Worm (Caenorhabditis elegans) whole organism, late embryonic: ENCODE measurements around the gene W02B12.12.

Source experiments
- C08G9.2 ChIP-seq: sonication (generic microtip); optimal IDR thresholded peaks from 2 replicates; lab custom pipeline; 2016; ENCODE audit warnings: mild to moderate bottlenecking, missing genetic modification characterization, moderate library complexity, missing compliant biosample characterization
- C38D4.7 ChIP-seq: fragments of 200-800 bp; sonication (Bioruptor generic); optimal IDR thresholded peaks from 2 replicates; lab custom pipeline; 2018; ENCODE audit warnings: mild to moderate bottlenecking, missing genetic modification characterization, moderate library complexity, missing compliant biosample characterization
- K09A11.1 ChIP-seq: sonication (generic microtip); optimal IDR thresholded peaks from 2 replicates; lab custom pipeline; 2017; ENCODE audit warnings: antibody characterized with exemption, mild to moderate bottlenecking, missing genetic modification characterization, missing compliant biosample characterization; ENCODE audit not compliant: insufficient read depth
- ama-1 ChIP-seq: fragments of 150-350 bp; optimal IDR thresholded peaks from 2 replicates; lab custom pipeline; 2014
- ceh-18 ChIP-seq: sonication (generic microtip); optimal IDR thresholded peaks from 2 replicates; lab custom pipeline; 2016; ENCODE audit warnings: missing genetic modification characterization, missing compliant biosample characterization
- ceh-19 ChIP-seq: fragments of 200-800 bp; sonication (Bioruptor generic); optimal IDR thresholded peaks from 2 replicates; lab custom pipeline; 2018; ENCODE audit warnings: mild to moderate bottlenecking, missing genetic modification characterization, missing compliant biosample characterization
- ceh-22 ChIP-seq: sonication (generic microtip); optimal IDR thresholded peaks from 2 replicates; lab custom pipeline; 2017; ENCODE audit warnings: missing biosample characterization, missing genetic modification characterization
- ceh-24 ChIP-seq: sonication (generic microtip); optimal IDR thresholded peaks from 2 replicates; lab custom pipeline; 2016; ENCODE audit warnings: mild to moderate bottlenecking, missing genetic modification characterization, missing compliant biosample characterization
- ceh-34 ChIP-seq: sonication (generic microtip); optimal IDR thresholded peaks from 2 replicates; lab custom pipeline; 2016; ENCODE audit warnings: mild to moderate bottlenecking, missing genetic modification characterization, missing compliant biosample characterization
- ceh-48 ChIP-seq: sonication (generic microtip); optimal IDR thresholded peaks from 2 replicates; lab custom pipeline; 2016; ENCODE audit warnings: missing genetic modification characterization, inconsistent platforms, missing compliant biosample characterization
- ceh-6 ChIP-seq: fragments of 200-800 bp; sonication (Bioruptor generic); optimal IDR thresholded peaks from 2 replicates; lab custom pipeline; 2018; ENCODE audit warnings: mild to moderate bottlenecking, missing genetic modification characterization, missing compliant biosample characterization
- dve-1 ChIP-seq: sonication (generic microtip); optimal IDR thresholded peaks from 2 replicates; lab custom pipeline; 2017; ENCODE audit warnings: antibody characterized with exemption, mild to moderate bottlenecking, missing genetic modification characterization, missing compliant biosample characterization
- elt-2 ChIP-seq: sonication (generic microtip); optimal IDR thresholded peaks from 2 replicates; lab custom pipeline; 2016; ENCODE audit warnings: missing genetic modification reagents, missing genetic modification characterization, missing compliant biosample characterization
- elt-4 ChIP-seq: sonication (generic microtip); optimal IDR thresholded peaks from 2 replicates; lab custom pipeline; 2016; ENCODE audit warnings: missing genetic modification characterization, missing compliant biosample characterization
- ets-4 ChIP-seq: sonication (generic microtip); optimal IDR thresholded peaks from 2 replicates; lab custom pipeline; 2016; ENCODE audit warnings: missing genetic modification characterization, missing compliant biosample characterization
- eyg-1 ChIP-seq: sonication (generic microtip); optimal IDR thresholded peaks from 2 replicates; lab custom pipeline; 2016; ENCODE audit warnings: missing genotype, missing genetic modification characterization, missing compliant biosample characterization
- fax-1 ChIP-seq: sonication (generic microtip); optimal IDR thresholded peaks from 2 replicates; lab custom pipeline; 2016; ENCODE audit warnings: missing genotype, missing genetic modification characterization, missing compliant biosample characterization
- fkh-10 ChIP-seq: fragments of 150-350 bp; optimal IDR thresholded peaks from 2 replicates; lab custom pipeline; 2014; ENCODE audit warnings: missing biosample characterization, missing genetic modification reagents, missing genetic modification characterization
- gmeb-2 ChIP-seq: sonication (generic microtip); optimal IDR thresholded peaks from 2 replicates; lab custom pipeline; 2016; ENCODE audit warnings: missing genetic modification characterization, inconsistent platforms, missing compliant biosample characterization
- hlh-13 ChIP-seq: fragments of 200-800 bp; sonication (Bioruptor generic); optimal IDR thresholded peaks from 2 replicates; lab custom pipeline; 2018; ENCODE audit warnings: mild to moderate bottlenecking, missing genetic modification characterization, missing compliant biosample characterization
- hlh-6 ChIP-seq: sonication (generic microtip); optimal IDR thresholded peaks from 2 replicates; lab custom pipeline; 2016; ENCODE audit warnings: missing genotype, missing genetic modification characterization, missing compliant biosample characterization
- hlh-8 ChIP-seq: sonication (generic microtip); optimal IDR thresholded peaks from 2 replicates; lab custom pipeline; 2016; ENCODE audit warnings: missing genotype, missing genetic modification characterization, missing compliant biosample characterization
- lim-6 ChIP-seq: sonication (generic microtip); optimal IDR thresholded peaks from 2 replicates; lab custom pipeline; 2016; ENCODE audit warnings: missing genetic modification characterization, missing compliant biosample characterization
- madf-2 ChIP-seq: sonication (generic microtip); optimal IDR thresholded peaks from 2 replicates; lab custom pipeline; 2017; ENCODE audit warnings: missing genetic modification characterization, missing compliant biosample characterization
- nfya-1 ChIP-seq: sonication (generic microtip); optimal IDR thresholded peaks from 2 replicates; lab custom pipeline; 2017; ENCODE audit warnings: missing genetic modification characterization, mild to moderate bottlenecking, missing compliant biosample characterization, antibody characterized with exemption, moderate library complexity
- nhr-11 ChIP-seq: fragments of 150-350 bp; optimal IDR thresholded peaks from 2 replicates; lab custom pipeline; 2014; ENCODE audit warnings: missing biosample characterization, missing genetic modification characterization
- nhr-232 ChIP-seq: sonication (generic microtip); optimal IDR thresholded peaks from 2 replicates; lab custom pipeline; 2016; ENCODE audit warnings: missing genetic modification characterization, missing compliant biosample characterization
- odd-2 ChIP-seq: sonication (generic microtip); optimal IDR thresholded peaks from 2 replicates; lab custom pipeline; 2017; ENCODE audit warnings: antibody characterized with exemption, mild to moderate bottlenecking, missing genetic modification characterization, missing compliant biosample characterization
- pag-3 ChIP-seq: sonication (generic microtip); optimal IDR thresholded peaks from 2 replicates; lab custom pipeline; 2016; ENCODE audit warnings: missing compliant biosample characterization, missing genetic modification characterization, borderline replicate concordance
- pax-1 ChIP-seq: fragments of 150-350 bp; optimal IDR thresholded peaks from 2 replicates; lab custom pipeline; 2014; ENCODE audit warnings: missing biosample characterization, missing genetic modification characterization
- pha-2 ChIP-seq: sonication (generic microtip); optimal IDR thresholded peaks from 2 replicates; lab custom pipeline; 2017; ENCODE audit warnings: mild to moderate bottlenecking, missing genetic modification characterization, missing compliant biosample characterization
- pqm-1 ChIP-seq: sonication (generic microtip); optimal IDR thresholded peaks from 2 replicates; lab custom pipeline; 2016; ENCODE audit warnings: missing genetic modification characterization, missing compliant biosample characterization
- ref-2 ChIP-seq: sonication (generic microtip); optimal IDR thresholded peaks from 2 replicates; lab custom pipeline; 2016; ENCODE audit warnings: missing genetic modification characterization, missing compliant biosample characterization
- rnt-1 ChIP-seq: sonication (generic microtip); optimal IDR thresholded peaks from 2 replicates; lab custom pipeline; 2016; ENCODE audit warnings: missing genetic modification characterization, missing compliant biosample characterization
- sdc-2 ChIP-seq: sonication (generic microtip); optimal IDR thresholded peaks from 2 replicates; lab custom pipeline; 2016; ENCODE audit warnings: missing genotype, missing genetic modification characterization, missing compliant biosample characterization
- sox-2 ChIP-seq: fragments of 200-800 bp; sonication (Bioruptor generic); IDR thresholded peaks from 2 replicates; pipeline ENCODE4 v1.3.6; 2022; ENCODE audit warnings: missing genetic modification reagents, missing genetic modification characterization, missing compliant biosample characterization
- sox-4 ChIP-seq: sonication (generic microtip); optimal IDR thresholded peaks from 2 replicates; lab custom pipeline; 2017; ENCODE audit warnings: mild to moderate bottlenecking, missing genetic modification characterization, inconsistent platforms, missing compliant biosample characterization
- tbx-7 ChIP-seq: sonication (generic microtip); optimal IDR thresholded peaks from 2 replicates; lab custom pipeline; 2016; ENCODE audit warnings: missing genotype, missing genetic modification characterization, missing compliant biosample characterization
- unc-42 ChIP-seq: sonication (generic microtip); optimal IDR thresholded peaks from 2 replicates; lab custom pipeline; 2016; ENCODE audit warnings: missing genotype, missing genetic modification characterization, missing compliant biosample characterization
- unc-55 ChIP-seq: sonication (generic microtip); optimal IDR thresholded peaks from 2 replicates; lab custom pipeline; 2017; ENCODE audit warnings: missing biosample characterization, missing genetic modification reagents, missing genetic modification characterization
- unc-86 ChIP-seq: sonication (generic microtip); optimal IDR thresholded peaks from 2 replicates; lab custom pipeline; 2016; ENCODE audit warnings: missing genetic modification characterization, missing compliant biosample characterization
- zip-5 ChIP-seq: sonication (generic microtip); optimal IDR thresholded peaks from 2 replicates; lab custom pipeline; 2016; ENCODE audit warnings: missing genetic modification characterization, missing compliant biosample characterization
- ztf-16 ChIP-seq: sonication (generic microtip); optimal IDR thresholded peaks from 2 replicates; lab custom pipeline; 2017; ENCODE audit warnings: missing genetic modification characterization, missing compliant biosample characterization

The W02B12.12 gene

DNA sequence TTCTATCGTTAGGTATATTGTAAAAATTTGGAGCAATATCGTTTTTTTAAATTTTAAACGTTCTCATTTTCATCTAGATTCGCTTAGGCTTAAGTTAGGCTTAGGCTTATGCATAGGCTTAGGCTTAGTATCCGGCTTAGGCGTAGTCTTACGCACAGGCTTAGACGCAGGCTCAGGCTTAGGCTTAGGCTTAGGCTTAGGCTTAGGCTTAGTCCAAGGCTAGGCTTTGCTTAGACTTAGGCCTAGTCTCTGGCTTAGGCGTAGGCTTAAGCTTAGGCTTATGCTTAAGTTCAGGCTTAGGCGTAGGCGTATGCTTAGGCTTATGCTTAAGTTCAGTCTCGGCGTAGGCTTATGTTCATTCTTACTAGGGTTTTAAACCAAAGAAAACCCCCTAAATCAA, 24.8 kb upstream of the W02B12.12 start:
- TF ChIP-seq dve-1, result peak; percentile 2
- no peak for TF ChIP-seq pqm-1 (tag; lab: Kevin White, UChicago)
- no peak for TF ChIP-seq ztf-16 (tag; lab: Kevin White, UChicago)
- no peak for TF ChIP-seq ref-2 (tag; lab: Kevin White, UChicago)
- no peak for TF ChIP-seq hlh-6 (tag; lab: Kevin White, UChicago)
- no peak for TF ChIP-seq zip-5 (tag; lab: Kevin White, UChicago)

DNA sequence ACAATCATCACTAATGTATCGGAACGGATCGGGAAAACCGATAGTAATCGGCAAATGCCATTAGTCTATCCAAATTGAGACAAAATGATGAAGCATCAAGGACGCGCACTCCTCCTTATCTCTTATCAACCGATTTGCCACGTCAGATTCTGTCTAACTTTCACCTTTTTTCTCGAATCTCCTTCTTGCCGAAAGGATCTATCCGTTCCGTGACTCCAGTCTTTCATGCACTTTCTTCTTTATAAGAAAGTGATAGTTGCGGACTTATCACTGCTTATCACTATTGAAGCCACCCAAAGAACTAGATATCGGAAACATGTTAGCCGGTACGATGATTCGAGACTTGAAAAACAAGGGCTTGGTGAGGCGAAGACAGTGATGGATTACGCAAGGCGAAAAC, 23.0 kb upstream of the W02B12.12 start:
- TF ChIP-seq fkh-10 (GFP tag; lab: Kevin White, UChicago) (no peak), ref-2 (tag; lab: Kevin White, UChicago) (no peak), hlh-6 (tag; lab: Kevin White, UChicago) (no peak), unc-86 (no peak), pag-3 (tag; lab: Kevin White, UChicago) (no peak), unc-42 (no peak), pha-2 (tag; lab: Kevin White, UChicago) (no peak), tbx-7 (tag; lab: Kevin White, UChicago) (no peak), rnt-1 (tag; lab: Kevin White, UChicago) (no peak), ceh-19 (GFP tag; lab: Kevin White, UChicago) (no peak), lim-6 (tag; lab: Kevin White, UChicago) (no peak)

ce11 chrII:11500198-11500597, 21.2 kb upstream of the W02B12.12 start, which contains the start of gene B0334.20:
Gene B0334.20, minus strand, starts transcription at chrII:11500459.
- TF ChIP-seq ceh-22 (tag; lab: Kevin White, UChicago) (no peak), ets-4 (no peak), ama-1 (lab: Kevin White, UChicago) (no peak)
- TF ChIP-seq, all 69 proteins: peak for 0

ce11 chrII:11497365-11497764, 18.4 kb upstream of the W02B12.12 start, which contains the start of gene B0334.5:
Gene B0334.5, plus strand, starts transcription at chrII:11497665.
- no peak for TF ChIP-seq ets-4
- TF ChIP-seq pqm-1 (tag; lab: Kevin White, UChicago), result no peak
- no peak for TF ChIP-seq ama-1 (lab: Kevin White, UChicago)
- no peak for TF ChIP-seq hlh-13 (GFP tag; lab: Kevin White, UChicago)
- no peak for TF ChIP-seq nhr-11 (tag; lab: Kevin White, UChicago)
- no peak for TF ChIP-seq sdc-2
- no peak for TF ChIP-seq ceh-24 (tag; lab: Kevin White, UChicago)
- no peak for TF ChIP-seq elt-2 (tag; lab: Kevin White, UChicago)
- no peak for TF ChIP-seq C38D4.7
- TF ChIP-seq odd-2, result no peak
- TF ChIP-seq hlh-8 (tag; lab: Kevin White, UChicago), result no peak
- no peak for TF ChIP-seq ceh-48 (tag; lab: Kevin White, UChicago)
- TF ChIP-seq gmeb-2 (tag; lab: Kevin White, UChicago), result no peak
- no peak for TF ChIP-seq elt-4
- TF ChIP-seq ceh-34, result no peak
- TF ChIP-seq eyg-1 (tag; lab: Kevin White, UChicago), result no peak
- TF ChIP-seq ceh-22 (tag; lab: Kevin White, UChicago), result no peak
- no peak for TF ChIP-seq sox-4
- TF ChIP-seq unc-42, result no peak

DNA sequence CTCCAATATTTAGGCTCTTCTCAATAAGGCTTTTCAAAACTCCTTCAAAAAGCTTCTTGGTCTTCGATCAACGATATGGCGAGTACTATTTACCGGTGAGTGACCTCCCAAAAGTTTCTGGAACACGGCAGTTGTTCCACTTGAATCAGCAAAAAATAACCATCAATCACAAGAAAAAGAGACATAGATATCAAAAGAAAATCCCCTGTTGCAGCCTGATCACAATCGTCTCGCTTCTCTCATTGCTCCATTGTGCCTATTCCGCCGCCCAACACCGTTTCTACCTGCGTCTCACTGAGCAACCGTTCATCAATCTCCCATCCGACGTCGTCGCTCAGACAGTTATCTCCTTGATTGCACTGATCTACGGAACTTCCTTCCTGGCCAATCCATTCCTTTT, 17.8 kb upstream of the W02B12.12 start, which contains the start of gene emc-5:
Gene emc-5 (plus strand): TSS at position 14 of the 400 bp plus-strand sequence.
- TF ChIP-seq tbx-7 (tag; lab: Kevin White, UChicago), result no peak
- peak; percentile 14 for TF ChIP-seq unc-55 (GFP tag; lab: Kevin White, UChicago)
- TF ChIP-seq ceh-18, result peak; percentile 26

- no peak for TF ChIP-seq K09A11.1 (tag; lab: Kevin White, UChicago)
- no peak for TF ChIP-seq sox-2 (GFP tag; lab: Robert Waterston, UW)
- no peak for TF ChIP-seq ceh-48 (tag; lab: Kevin White, UChicago)
- no peak for TF ChIP-seq elt-4
- TF ChIP-seq ztf-16 (tag; lab: Kevin White, UChicago), result no peak
- no peak for TF ChIP-seq elt-2 (tag; lab: Kevin White, UChicago)
- TF ChIP-seq pax-1 (tag; lab: Kevin White, UChicago), result no peak
- TF ChIP-seq nhr-232 (tag; lab: Kevin White, UChicago), result no peak
- TF ChIP-seq tbx-7 (tag; lab: Kevin White, UChicago), result no peak
- no peak for TF ChIP-seq unc-86
- TF ChIP-seq fax-1 (tag; lab: Kevin White, UChicago), result no peak
- TF ChIP-seq madf-2, result no peak
- no peak for TF ChIP-seq ceh-6 (GFP tag; lab: Kevin White, UChicago)
- TF ChIP-seq C38D4.7, result no peak
- no peak for TF ChIP-seq hlh-13 (GFP tag; lab: Kevin White, UChicago)
- no peak for TF ChIP-seq ceh-22 (tag; lab: Kevin White, UChicago)
- TF ChIP-seq ets-4, result no peak
- TF ChIP-seq C08G9.2 (tag; lab: Kevin White, UChicago), result no peak
- TF ChIP-seq nfya-1 (tag; lab: Kevin White, UChicago), result no peak
These were observed 16.8 kb upstream of the W02B12.12 start for ce11 chrII:11495806-11496205.
